Fruit fly (Drosophila melanogaster) whole organism, prepupa: ENCODE data around the gene Jig.

Experiments
- Blimp-1 ChIP-seq: fragments of 200-800 bp; sonication (Bioruptor generic); optimal IDR thresholded peaks from 3 replicates; lab custom pipeline; 2017; ENCODE audit warnings: missing biosample characterization, missing genetic modification characterization, mild to moderate bottlenecking, moderate library complexity, missing genetic modification reagents
- CG10631 ChIP-seq: fragments of 200-800 bp; sonication (Bioruptor generic); optimal IDR thresholded peaks from 2 replicates; lab custom pipeline; 2016; ENCODE audit warnings: missing biosample characterization, missing genetic modification characterization
- CG11294 ChIP-seq: fragments of 200-800 bp; sonication (Bioruptor generic); IDR thresholded peaks from 2 replicates; pipeline ENCODE4 v1.3.6; 2022; ENCODE audit warnings: missing biosample characterization, missing genetic modification characterization
- CG11762 ChIP-seq: fragments of 200-800 bp; sonication (Bioruptor generic); optimal IDR thresholded peaks from 3 replicates; lab custom pipeline; 2016; ENCODE audit warnings: missing biosample characterization, missing genetic modification characterization; ENCODE audit not compliant: insufficient read depth
- CG11902 ChIP-seq: fragments of 200-800 bp; sonication (Bioruptor generic); optimal IDR thresholded peaks from 3 replicates; lab custom pipeline; 2016; ENCODE audit warnings: missing biosample characterization, missing genetic modification characterization
- CG15336 ChIP-seq: fragments of 200-800 bp; sonication (Bioruptor generic); IDR thresholded peaks from 2 replicates; pipeline ENCODE4 v1.3.6; 2022; ENCODE audit warnings: missing biosample characterization, missing genetic modification characterization
- CG16779 ChIP-seq: fragments of 200-800 bp; sonication (Bioruptor generic); optimal IDR thresholded peaks from 3 replicates; lab custom pipeline; 2017; ENCODE audit warnings: missing biosample characterization, mild to moderate bottlenecking, missing genetic modification characterization
- CG3032 ChIP-seq: fragments of 200-800 bp; optimal IDR thresholded peaks from 2 replicates; lab custom pipeline; 2019; ENCODE audit warnings: missing biosample characterization, mild to moderate bottlenecking, missing genetic modification characterization, moderate library complexity
- CG31627 ChIP-seq: fragments of 200-800 bp; sonication (Bioruptor generic); optimal IDR thresholded peaks from 3 replicates; lab custom pipeline; 2016; ENCODE audit warnings: missing biosample characterization, missing genetic modification characterization
- CG32006 ChIP-seq: fragments of 200-800 bp; sonication (Bioruptor generic); optimal IDR thresholded peaks from 3 replicates; lab custom pipeline; 2017; ENCODE audit warnings: missing biosample characterization, mild to moderate bottlenecking, missing genetic modification characterization
- CG34406 ChIP-seq: fragments of 200-800 bp; sonication (Bioruptor generic); optimal IDR thresholded peaks from 3 replicates; lab custom pipeline; 2016; ENCODE audit warnings: missing biosample characterization, missing genetic modification characterization
- CG3919 ChIP-seq: fragments of 200-800 bp; sonication (Bioruptor generic); optimal IDR thresholded peaks from 3 replicates; lab custom pipeline; 2016; ENCODE audit warnings: missing biosample characterization, missing genetic modification characterization
- CG4318 ChIP-seq: fragments of 200-800 bp; sonication (Bioruptor generic); optimal IDR thresholded peaks from 3 replicates; lab custom pipeline; 2017; ENCODE audit warnings: missing biosample characterization, mild to moderate bottlenecking, missing genetic modification characterization
- CG6163 ChIP-seq: fragments of 200-800 bp; sonication (Bioruptor generic); IDR thresholded peaks from 3 replicates; pipeline ENCODE4 v1.3.6; 2022; ENCODE audit warnings: missing biosample characterization, missing genetic modification characterization
- CG6276 ChIP-seq: fragments of 200-800 bp; sonication (Bioruptor generic); optimal IDR thresholded peaks from 2 replicates; lab custom pipeline; 2017; ENCODE audit warnings: missing biosample characterization, mild to moderate bottlenecking, missing genetic modification characterization
- CG6808 ChIP-seq: fragments of 200-800 bp; sonication (Bioruptor generic); optimal IDR thresholded peaks from 3 replicates; lab custom pipeline; 2017; ENCODE audit warnings: missing biosample characterization, missing genetic modification characterization, mild to moderate bottlenecking, moderate library complexity, missing genetic modification reagents
- CG6854 ChIP-seq: fragments of 200-800 bp; sonication (Bioruptor generic); optimal IDR thresholded peaks from 2 replicates; lab custom pipeline; 2017; ENCODE audit warnings: missing biosample characterization, mild to moderate bottlenecking, missing genetic modification characterization
- CG7368 ChIP-seq: fragments of 200-800 bp; sonication (Bioruptor generic); optimal IDR thresholded peaks from 3 replicates; lab custom pipeline; 2016; ENCODE audit warnings: missing biosample characterization, missing genetic modification characterization
- CG8119 ChIP-seq: fragments of 200-800 bp; sonication (Bioruptor generic); IDR thresholded peaks from 3 replicates; pipeline ENCODE4 v1.3.6; 2022; ENCODE audit warnings: missing biosample characterization, missing genetic modification characterization
- CG9139 ChIP-seq: fragments of 200-800 bp; sonication (Bioruptor generic); optimal IDR thresholded peaks from 3 replicates; lab custom pipeline; 2017; ENCODE audit warnings: missing biosample characterization, mild to moderate bottlenecking, missing genetic modification characterization
- Eip75B ChIP-seq: fragments of 200-800 bp; sonication (Bioruptor generic); optimal IDR thresholded peaks from 3 replicates; lab custom pipeline; 2016; ENCODE audit warnings: missing biosample characterization, missing genetic modification characterization
- Eip78C ChIP-seq: fragments of 200-800 bp; sonication (Bioruptor generic); peaks from one replicate; lab custom pipeline; 2016; ENCODE audit warnings: missing biosample characterization, missing genetic modification characterization
- Eip93F ChIP-seq: fragments of 200-800 bp; sonication (Bioruptor generic); optimal IDR thresholded peaks from 2 replicates; lab custom pipeline; 2016; ENCODE audit warnings: missing biosample characterization, mild to moderate bottlenecking, missing genetic modification characterization
- Gug ChIP-seq: fragments of 200-800 bp; sonication (Bioruptor generic); IDR thresholded peaks from 2 replicates; pipeline ENCODE4 v1.3.6; 2022; ENCODE audit warnings: missing biosample characterization, missing genetic modification characterization
- Hr38 ChIP-seq: sonication (Bioruptor generic); optimal IDR thresholded peaks from 2 replicates; lab custom pipeline; 2016; ENCODE audit warnings: missing biosample characterization, missing genetic modification characterization
- Hr39 ChIP-seq: fragments of 200-800 bp; sonication (Bioruptor generic); optimal IDR thresholded peaks from 2 replicates; lab custom pipeline; 2016; ENCODE audit warnings: missing biosample characterization, missing genetic modification characterization
- Lpt ChIP-seq: fragments of 200-800 bp; sonication (Bioruptor generic); optimal IDR thresholded peaks from 3 replicates; lab custom pipeline; 2016; ENCODE audit warnings: missing biosample characterization, missing genetic modification characterization
- Met ChIP-seq: fragments of 200-800 bp; sonication (Bioruptor generic); optimal IDR thresholded peaks from 3 replicates; lab custom pipeline; 2016; ENCODE audit warnings: missing biosample characterization, missing genetic modification characterization
- OdsH ChIP-seq: fragments of 200-800 bp; sonication (Bioruptor generic); optimal IDR thresholded peaks from 3 replicates; lab custom pipeline; 2016; ENCODE audit warnings: missing biosample characterization, missing genetic modification characterization
- Sox102F ChIP-seq: fragments of 200-800 bp; sonication (Bioruptor generic); optimal IDR thresholded peaks from 2 replicates; lab custom pipeline; 2016; ENCODE audit warnings: missing biosample characterization, mild to moderate bottlenecking, missing genetic modification characterization
- Sox14 ChIP-seq: fragments of 200-800 bp; sonication (Bioruptor generic); optimal IDR thresholded peaks from 3 replicates; lab custom pipeline; 2016; ENCODE audit warnings: missing biosample characterization, missing genetic modification characterization
- Sox15 ChIP-seq: fragments of 200-800 bp; sonication (Bioruptor generic); optimal IDR thresholded peaks from 3 replicates; lab custom pipeline; 2016; ENCODE audit warnings: missing biosample characterization, missing genetic modification characterization
- cyc ChIP-seq: fragments of 200-800 bp; sonication (Bioruptor generic); optimal IDR thresholded peaks from 3 replicates; lab custom pipeline; 2016; ENCODE audit warnings: missing biosample characterization, missing genetic modification characterization
- dsx ChIP-seq: fragments of 200-800 bp; optimal IDR thresholded peaks from 3 replicates; lab custom pipeline; 2019; ENCODE audit warnings: missing biosample characterization, mild to moderate bottlenecking, missing genetic modification characterization, moderate library complexity; ENCODE audit not compliant: poor library complexity, severe bottlenecking
- eg ChIP-seq: fragments of 200-800 bp; sonication (Bioruptor generic); IDR thresholded peaks from 3 replicates; pipeline ENCODE4 v1.3.6; 2022; ENCODE audit warnings: missing biosample characterization, missing genetic modification characterization
- fd59A ChIP-seq: fragments of 200-800 bp; sonication (Bioruptor generic); optimal IDR thresholded peaks from 2 replicates; lab custom pipeline; 2017; ENCODE audit warnings: missing biosample characterization, mild to moderate bottlenecking, missing genetic modification characterization, missing genetic modification reagents
- fd85E ChIP-seq: fragments of 200-800 bp; sonication (Bioruptor generic); optimal IDR thresholded peaks from 3 replicates; lab custom pipeline; 2016; ENCODE audit warnings: missing biosample characterization, missing genetic modification characterization
- fkh ChIP-seq: fragments of 200-800 bp; sonication (Bioruptor generic); optimal IDR thresholded peaks from 3 replicates; lab custom pipeline; 2017; ENCODE audit warnings: missing biosample characterization, mild to moderate bottlenecking, missing genetic modification characterization, moderate library complexity
- lz ChIP-seq: fragments of 200-800 bp; sonication (Bioruptor generic); optimal IDR thresholded peaks from 3 replicates; lab custom pipeline; 2016; ENCODE audit warnings: missing biosample characterization, missing genetic modification characterization
- net ChIP-seq: fragments of 200-800 bp; sonication (Bioruptor generic); optimal IDR thresholded peaks from 3 replicates; lab custom pipeline; 2016; ENCODE audit warnings: missing biosample characterization, missing genetic modification characterization
- pdm3 ChIP-seq: fragments of 200-800 bp; sonication (Bioruptor generic); optimal IDR thresholded peaks from 3 replicates; lab custom pipeline; 2016; ENCODE audit warnings: missing biosample characterization, missing genetic modification characterization
- vri ChIP-seq: fragments of 200-800 bp; sonication (Bioruptor generic); optimal IDR thresholded peaks from 3 replicates; lab custom pipeline; 2016; ENCODE audit warnings: missing biosample characterization, mild to moderate bottlenecking, missing genetic modification characterization

The Jig gene

DNA sequence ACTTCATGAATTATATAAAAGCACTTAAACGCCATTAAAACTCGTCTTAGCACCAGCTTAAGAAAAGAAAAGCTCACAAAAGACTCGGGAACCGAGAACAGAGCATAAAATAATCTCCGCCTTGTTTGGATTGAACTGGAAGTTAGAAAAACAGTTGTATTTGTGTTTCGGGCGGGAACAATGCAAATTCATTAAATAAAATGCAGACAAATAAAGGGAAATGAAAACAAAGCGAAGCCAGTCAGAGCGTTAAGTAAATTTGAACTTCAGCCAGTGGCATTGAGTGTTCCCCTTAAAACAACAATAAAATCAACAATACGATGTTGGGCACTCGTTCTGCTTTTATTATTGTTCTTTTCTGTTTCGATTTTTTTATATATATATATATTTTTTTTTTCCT lies 34.1 kb upstream of the Jig start:
- TF ChIP-seq fkh (GFP tag; lab: Kevin White, UChicago): peak; percentile 65
- no peak for TF ChIP-seq CG8119
- TF ChIP-seq, all 60 proteins: peak for 1

DNA sequence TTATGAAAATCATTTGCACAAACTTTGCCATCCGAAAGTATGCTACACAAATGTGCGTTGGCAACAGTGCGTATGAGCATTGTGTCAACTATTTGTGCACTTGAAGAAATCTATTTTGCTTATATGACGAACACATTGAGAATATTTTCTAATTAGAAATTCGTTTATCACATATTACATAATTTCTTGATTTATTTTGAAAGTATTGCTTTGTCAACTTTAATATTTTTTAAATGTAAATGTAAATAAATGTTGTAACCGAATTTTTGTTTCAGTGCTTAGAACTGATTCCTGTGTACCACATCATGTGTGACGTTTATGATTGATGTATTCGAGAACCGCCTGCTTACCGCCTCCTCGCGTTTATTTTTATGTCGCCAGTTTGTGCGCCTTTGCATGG lies 18.7 kb upstream of the Jig start:
- TF ChIP-seq CG3919 (GFP tag; lab: Kevin White, UChicago) (no peak), fd85E (GFP tag; lab: Kevin White, UChicago) (no peak), net (GFP tag; lab: Kevin White, UChicago) (no peak), CG6854 (GFP tag; lab: Kevin White, UChicago) (no peak), Sox102F (GFP tag; lab: Kevin White, UChicago) (no peak), Sox14 (GFP tag; lab: Kevin White, UChicago) (no peak), vri (no peak), Lpt (no peak), CG16779 (tag; lab: Kevin White, UChicago) (no peak), CG32006 (no peak), Hr38 (GFP tag; lab: Kevin White, UChicago) (no peak), lz (GFP tag; lab: Kevin White, UChicago) (no peak)
- TF ChIP-seq, all 60 proteins: peak for 0

DNA sequence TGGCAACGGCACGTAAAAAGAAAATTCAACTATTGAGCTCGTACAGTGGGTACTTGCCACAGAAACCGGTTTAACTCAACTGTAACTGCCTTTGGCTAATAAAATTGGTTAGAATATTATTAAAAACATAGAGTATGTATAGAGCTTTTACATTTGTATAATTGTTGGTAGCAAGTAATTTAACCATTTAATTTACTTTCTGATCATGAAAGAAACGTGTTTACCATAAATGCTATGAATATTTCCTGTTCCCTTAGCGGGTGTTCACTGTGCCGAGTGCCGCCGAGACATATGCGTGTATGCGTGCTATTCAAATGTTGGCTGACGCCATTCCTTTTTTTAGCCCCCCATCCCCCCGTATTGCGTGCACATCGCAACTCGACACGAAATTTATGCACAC lies 12.0 kb upstream of the Jig start:
- TF ChIP-seq CG6163 (GFP tag; lab: Robert Waterston, UW) (no peak), CG3032 (tag; lab: Kevin White, UChicago) (no peak), fd59A (GFP tag; lab: Kevin White, UChicago) (no peak), CG34406 (no peak), CG32006 (no peak), CG11902 (GFP tag; lab: Kevin White, UChicago) (no peak), Eip75B (GFP tag; lab: Kevin White, UChicago) (no peak), pdm3 (no peak), Hr38 (GFP tag; lab: Kevin White, UChicago) (no peak), fd85E (GFP tag; lab: Kevin White, UChicago) (no peak), Eip93F (GFP tag; lab: Kevin White, UChicago) (no peak), Lpt (no peak), CG6808 (no peak), Met (GFP tag; lab: Kevin White, UChicago) (no peak), CG31627 (GFP tag; lab: Kevin White, UChicago) (no peak)

DNA sequence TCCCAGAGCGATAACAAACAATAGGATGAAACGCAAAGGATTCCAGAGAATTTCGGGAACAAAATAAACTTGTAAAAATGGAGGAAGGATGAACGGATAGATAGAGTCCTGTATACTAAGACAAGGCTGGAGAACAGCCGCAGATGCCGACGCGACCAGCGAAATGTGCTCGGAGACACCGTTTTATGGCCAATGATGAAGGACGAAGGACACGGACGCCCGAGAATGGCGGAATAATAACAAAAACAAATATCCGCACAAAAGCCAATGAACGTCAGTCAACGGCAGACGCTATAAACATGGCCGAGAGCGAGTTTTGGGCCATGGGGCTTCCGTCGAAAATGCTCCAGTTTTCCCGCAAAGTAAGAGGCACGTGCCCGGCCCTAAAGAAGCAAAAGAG lies 5.7 kb upstream of the Jig start:
- TF ChIP-seq CG3032 (tag; lab: Kevin White, UChicago) (no peak), Sox15 (no peak), CG11762 (GFP tag; lab: Kevin White, UChicago) (no peak), Lpt (no peak), cyc (GFP tag; lab: Kevin White, UChicago) (no peak), CG3919 (GFP tag; lab: Kevin White, UChicago) (no peak)

DNA sequence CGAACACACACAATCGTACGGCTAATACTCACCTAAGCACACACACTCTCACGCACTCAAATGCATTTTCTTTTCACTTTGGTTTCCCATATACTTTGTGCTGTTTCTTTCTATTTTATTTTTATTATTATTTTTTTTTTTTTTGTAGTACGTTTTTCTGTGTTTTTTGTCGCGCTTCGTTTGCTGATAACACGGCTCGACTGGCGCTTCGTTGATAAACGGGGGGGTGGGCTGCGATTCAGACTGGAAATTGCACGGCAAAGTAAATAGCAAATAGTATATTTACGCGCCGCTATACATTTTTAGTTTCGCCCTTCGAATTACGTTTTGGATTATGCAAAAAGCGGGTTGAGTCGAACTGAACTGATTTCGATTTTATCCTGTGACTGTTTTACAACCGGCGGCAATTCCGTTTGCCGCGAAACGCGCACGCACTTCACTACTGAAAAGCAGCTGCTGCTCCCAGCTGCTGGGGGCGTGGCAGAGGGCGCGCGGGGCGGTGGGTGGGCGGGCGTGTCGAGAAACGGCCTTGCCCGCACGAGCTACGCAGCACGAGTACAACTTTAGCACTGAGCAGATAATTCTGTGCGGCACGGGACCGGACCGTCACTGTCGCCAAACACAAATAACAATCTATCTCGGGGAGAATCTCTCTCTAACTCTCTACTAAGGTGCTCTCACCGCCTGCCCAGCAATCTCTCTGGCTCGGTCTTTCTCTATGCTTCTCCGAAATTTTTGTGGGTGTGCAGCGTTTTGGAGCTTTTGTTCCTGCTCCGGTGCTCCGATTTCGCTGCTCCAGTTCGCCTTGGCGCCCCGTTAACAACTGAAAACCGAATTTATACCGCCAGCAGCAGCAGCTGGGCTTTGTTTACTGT lies 3.0 kb upstream of the Jig start, which contains the start of gene Pde6:
Pde6 (minus strand) TSS at position 825 of the 875 bp plus-strand sequence.
- TF ChIP-seq OdsH (GFP tag; lab: Kevin White, UChicago) (no peak), CG10631 (GFP tag; lab: Kevin White, UChicago) (peak; percentile 17), CG7368 (no peak), fkh (GFP tag; lab: Kevin White, UChicago) (peak; percentile 5), CG6276 (GFP tag; lab: Kevin White, UChicago) (peak; percentile 87), CG32006 (peak; percentile 78), Sox15 (no peak), eg (GFP tag; lab: Robert Waterston, UW) (peak; percentile 95), Gug (GFP tag; lab: Robert Waterston, UW) (peak; percentile 68), CG6163 (GFP tag; lab: Robert Waterston, UW) (peak; percentile 91), Lpt (peak; percentile 65), Blimp-1 (no peak), Hr39 (GFP tag; lab: Kevin White, UChicago) (no peak), CG9139 (GFP tag; lab: Kevin White, UChicago) (peak; percentile 4), CG4318 (GFP tag; lab: Kevin White, UChicago) (no peak), Eip78C (peak; percentile 26), CG11902 (GFP tag; lab: Kevin White, UChicago) (no peak), CG15336 (GFP tag; lab: Robert Waterston, UW) (peak; percentile 76), dsx (GFP tag; lab: Kevin White, UChicago) (peak; percentile 58), net (GFP tag; lab: Kevin White, UChicago) (peak; percentile 74), CG11294 (GFP tag; lab: Robert Waterston, UW) (no peak; the same call in 1 of the 2 replicates), Eip93F (GFP tag; lab: Kevin White, UChicago) (no peak), CG34406 (peak; percentile 40)
